Fruit fly (Drosophila melanogaster): ENCODE data around the gene Oamb.

dm6 chr3R:20762175-20762795, 47.9 kb upstream of the Oamb start, which contains the start of gene CG31195:
- TF ChIP-seq CG4318 (GFP tag; optimal IDR thresholded peaks at IDR 0.05): no peak
- TF ChIP-seq spab (GFP tag; optimal IDR thresholded peaks at IDR 0.05): no peak
- TF ChIP-seq Smox (GFP tag; optimal IDR thresholded peaks at IDR 0.05): no peak
- no peak for TF ChIP-seq CG10669 (GFP tag; optimal IDR thresholded peaks at IDR 0.05)
- TF ChIP-seq dac (GFP tag; optimal IDR thresholded peaks at IDR 0.05): no peak
- no peak for TF ChIP-seq Sox102F (GFP tag; optimal IDR thresholded peaks at IDR 0.05)
- TF ChIP-seq Gug (GFP tag; IDR thresholded peaks at IDR 0.05): no peak
- TF ChIP-seq Eip93F (GFP tag; optimal IDR thresholded peaks at IDR 0.05): peak; percentile 8

All from whole organism, prepupa.